Fruit fly (Drosophila melanogaster): ENCODE data around the gene CG15445.
A peak's percentile ranks its signal among the peaks of the same experiment; 100 is the strongest.

The CG15445 gene

dm6 chrX:21116864-21117464, at the start of gene CG15445, which contains the start of gene unc:
Gene CG15445 (plus strand): TSS chrX:21117159.
Gene unc (minus strand): TSS chrX:21116914.
- TF ChIP-seq CG17801 (GFP tag; optimal IDR thresholded peaks at IDR 0.05; ENCODE audit: partially characterized antibody), result peak; percentile 47

- TF ChIP-seq CG17801 (GFP tag; optimal IDR thresholded peaks at IDR 0.05; ENCODE audit: partially characterized antibody), result no peak
These were observed 49.5 kb upstream of the CG15445 start, which contains the start of gene CG32512 for dm6 chrX:21067474-21067873. Gene CG32512 (minus strand): TSS chrX:21067540.

- no peak for TF ChIP-seq CG17801 (GFP tag; optimal IDR thresholded peaks at IDR 0.05; ENCODE audit: partially characterized antibody)
These were observed 49.1 kb upstream of the CG15445 start for dm6 chrX:21067908-21068307.

dm6 chrX:21071693-21072357, 45.1 kb upstream of the CG15445 start:
- peak; percentile 78 for TF ChIP-seq CG17801 (GFP tag; optimal IDR thresholded peaks at IDR 0.05; ENCODE audit: partially characterized antibody)

- no peak for TF ChIP-seq CG17801 (GFP tag; optimal IDR thresholded peaks at IDR 0.05; ENCODE audit: partially characterized antibody)
These were observed 44.0 kb upstream of the CG15445 start for dm6 chrX:21072953-21073352.

- peak; percentile 18 for TF ChIP-seq CG17801 (GFP tag; optimal IDR thresholded peaks at IDR 0.05; ENCODE audit: partially characterized antibody)
These were observed 43.2 kb upstream of the CG15445 start for dm6 chrX:21073641-21074328.

dm6 chrX:21074329-21074708, 42.6 kb upstream of the CG15445 start:
- peak; percentile 67 for TF ChIP-seq CG17801 (GFP tag; optimal IDR thresholded peaks at IDR 0.05; ENCODE audit: partially characterized antibody)

- no peak for TF ChIP-seq CG17801 (GFP tag; optimal IDR thresholded peaks at IDR 0.05; ENCODE audit: partially characterized antibody)
These were observed 36.6 kb upstream of the CG15445 start for dm6 chrX:21080335-21080734.

dm6 chrX:21083246-21083645, 33.7 kb upstream of the CG15445 start:
- TF ChIP-seq CG17801 (GFP tag; optimal IDR thresholded peaks at IDR 0.05; ENCODE audit: partially characterized antibody), result no peak

dm6 chrX:21093544-21093943, 23.4 kb upstream of the CG15445 start, which contains the start of gene stg1:
Gene stg1 (plus strand): TSS chrX:21093844.
- TF ChIP-seq CG17801 (GFP tag; optimal IDR thresholded peaks at IDR 0.05; ENCODE audit: partially characterized antibody), result no peak

- TF ChIP-seq CG17801 (GFP tag; optimal IDR thresholded peaks at IDR 0.05; ENCODE audit: partially characterized antibody), result no peak
These were observed 14.9 kb upstream of the CG15445 start, which contains the start of gene CG15446 for dm6 chrX:21102106-21102505. Gene CG15446 (minus strand): TSS chrX:21102206.

dm6 chrX:21106269-21106668, 10.7 kb upstream of the CG15445 start, which contains the start of gene CG1503:
Gene CG1503 (minus strand): TSS chrX:21106369.
- TF ChIP-seq CG17801 (GFP tag; optimal IDR thresholded peaks at IDR 0.05; ENCODE audit: partially characterized antibody), result no peak

- TF ChIP-seq CG17801 (GFP tag; optimal IDR thresholded peaks at IDR 0.05; ENCODE audit: partially characterized antibody), result no peak
These were observed 6.5 kb downstream of the CG15445 start, which contains the start of gene ldd for dm6 chrX:21123499-21123898. Gene ldd (plus strand): TSS chrX:21123634.

- peak; percentile 84 for TF ChIP-seq CG17801 (GFP tag; optimal IDR thresholded peaks at IDR 0.05; ENCODE audit: partially characterized antibody)
These were observed 7.2 kb downstream of the CG15445 start for dm6 chrX:21124176-21124575.

dm6 chrX:21125966-21126553, 9.1 kb downstream of the CG15445 start:
- TF ChIP-seq CG17801 (GFP tag; optimal IDR thresholded peaks at IDR 0.05; ENCODE audit: partially characterized antibody), result no peak

Measured in ovary, adult (tissue).